Fruit fly (Drosophila melanogaster) whole organism, pupa: ENCODE data around the gene CG3164.

Experiments
- CG10348 ChIP-seq: fragments of 200-800 bp; sonication (Bioruptor generic); IDR thresholded peaks from 2 replicates; pipeline ENCODE4 v1.3.6; 2022; ENCODE audit warnings: missing biosample characterization, missing genetic modification characterization
- CG12605 ChIP-seq: fragments of 200-800 bp; sonication (Bioruptor generic); IDR thresholded peaks from 2 replicates; pipeline ENCODE4 v1.3.6; 2022; ENCODE audit warnings: missing biosample characterization, missing genetic modification characterization
- CG13204 ChIP-seq: fragments of 200-800 bp; sonication (Bioruptor generic); optimal IDR thresholded peaks from 2 replicates; lab custom pipeline; 2018; ENCODE audit warnings: missing biosample characterization, mild to moderate bottlenecking, missing genetic modification characterization, moderate library complexity
- CG14655 ChIP-seq: fragments of 200-800 bp; sonication (Bioruptor generic); optimal IDR thresholded peaks from 3 replicates; lab custom pipeline; 2017; ENCODE audit warnings: mild to moderate bottlenecking, missing biosample characterization, missing genetic modification reagents, missing genetic modification characterization
- CG15710 ChIP-seq: fragments of 200-800 bp; sonication (Bioruptor generic); optimal IDR thresholded peaks from 2 replicates; lab custom pipeline; 2018; ENCODE audit warnings: missing biosample characterization, mild to moderate bottlenecking, missing genetic modification characterization, moderate library complexity
- CG17806 ChIP-seq: fragments of 200-800 bp; sonication (Bioruptor generic); optimal IDR thresholded peaks from 2 replicates; lab custom pipeline; 2018; ENCODE audit warnings: missing biosample characterization, mild to moderate bottlenecking, missing genetic modification characterization, moderate library complexity
- CG32121 ChIP-seq: fragments of 200-800 bp; sonication (Bioruptor generic); IDR thresholded peaks from 2 replicates; pipeline ENCODE4 v1.3.6; 2022; ENCODE audit warnings: missing biosample characterization, missing genetic modification characterization
- CG34367 ChIP-seq: fragments of 200-800 bp; sonication (Bioruptor generic); optimal IDR thresholded peaks from 2 replicates; lab custom pipeline; 2018; ENCODE audit warnings: missing biosample characterization, mild to moderate bottlenecking, missing genetic modification characterization
- CG4496 ChIP-seq: fragments of 200-800 bp; sonication (Bioruptor generic); IDR thresholded peaks from 3 replicates; pipeline ENCODE4 v1.3.6; 2022; ENCODE audit warnings: missing biosample characterization, missing genetic modification characterization
- CG8159 ChIP-seq: fragments of 200-800 bp; sonication (Bioruptor generic); optimal IDR thresholded peaks from 3 replicates; lab custom pipeline; 2018; ENCODE audit warnings: missing biosample characterization, mild to moderate bottlenecking, missing genetic modification characterization, moderate library complexity
- CG8301 ChIP-seq: fragments of 200-800 bp; sonication (Bioruptor generic); optimal IDR thresholded peaks from 2 replicates; lab custom pipeline; 2018; ENCODE audit warnings: missing biosample characterization, mild to moderate bottlenecking, missing genetic modification characterization
- CG9948 ChIP-seq: fragments of 200-800 bp; sonication (Bioruptor generic); optimal IDR thresholded peaks from 2 replicates; lab custom pipeline; 2018; ENCODE audit warnings: missing biosample characterization, mild to moderate bottlenecking, missing genetic modification characterization, moderate library complexity
- D1 ChIP-seq: fragments of 200-800 bp; sonication (Bioruptor generic); optimal IDR thresholded peaks from 2 replicates; lab custom pipeline; 2018; ENCODE audit warnings: missing biosample characterization, mild to moderate bottlenecking, missing genetic modification characterization, moderate library complexity
- EcR ChIP-seq: fragments of 200-800 bp; sonication (Bioruptor generic); optimal IDR thresholded peaks from 3 replicates; lab custom pipeline; 2019; ENCODE audit warnings: missing biosample characterization, missing genetic modification characterization, mild to moderate bottlenecking, moderate library complexity, missing genetic modification reagents
- Ets98B ChIP-seq: fragments of 200-800 bp; sonication (Bioruptor generic); IDR thresholded peaks from 2 replicates; pipeline ENCODE4 v1.3.6; 2022; ENCODE audit warnings: missing biosample characterization, missing genetic modification characterization
- Pif1A ChIP-seq: fragments of 200-800 bp; sonication (Bioruptor generic); optimal IDR thresholded peaks from 3 replicates; lab custom pipeline; 2016; ENCODE audit warnings: missing biosample characterization, missing genetic modification characterization
- Pif1B ChIP-seq: fragments of 200-800 bp; sonication (Bioruptor generic); optimal IDR thresholded peaks from 3 replicates; lab custom pipeline; 2016; ENCODE audit warnings: missing biosample characterization, missing genetic modification characterization
- Snoo ChIP-seq: fragments of 200-800 bp; sonication (Bioruptor generic); optimal IDR thresholded peaks from 3 replicates; lab custom pipeline; 2017; ENCODE audit warnings: missing biosample characterization, mild to moderate bottlenecking, missing genetic modification characterization, inconsistent platforms
- fd96Ca ChIP-seq: fragments of 200-800 bp; sonication (Bioruptor generic); IDR thresholded peaks from 3 replicates; pipeline ENCODE4 v1.3.6; 2022; ENCODE audit warnings: missing biosample characterization, missing genetic modification characterization
- gl ChIP-seq: fragments of 200-800 bp; sonication (Bioruptor generic); optimal IDR thresholded peaks from 2 replicates; lab custom pipeline; 2018; ENCODE audit warnings: missing biosample characterization, mild to moderate bottlenecking, missing genetic modification characterization
- rn ChIP-seq: fragments of 200-800 bp; sonication (Bioruptor generic); IDR thresholded peaks from 2 replicates; pipeline ENCODE4 v1.3.6; 2022; ENCODE audit warnings: missing biosample characterization, missing genetic modification characterization

Gene CG3164

dm6 chr2L:128977-129941 is 1.3 kb downstream of the CG3164 start:
- TF ChIP-seq CG17806 (tag; lab: Kevin White, UChicago) (no peak), fd96Ca (GFP tag; lab: Robert Waterston, UW) (peak; percentile 61; the same call in 1 of the 3 replicates), CG32121 (GFP tag; lab: Robert Waterston, UW) (peak; percentile 69), CG34367 (tag; lab: Kevin White, UChicago) (no peak), CG15710 (tag; lab: Kevin White, UChicago) (no peak), EcR (peak; percentile 68), CG14655 (GFP tag; lab: Kevin White, UChicago) (no peak), gl (peak; percentile 63), CG10348 (GFP tag; lab: Robert Waterston, UW) (no peak), CG4496 (GFP tag; lab: Robert Waterston, UW) (peak; percentile 73), CG8159 (peak; percentile 12), Pif1A (GFP tag; lab: Kevin White, UChicago) (peak; percentile 54), Snoo (tag; lab: Kevin White, UChicago) (peak; percentile 39), Pif1B (GFP tag; lab: Kevin White, UChicago) (peak; percentile 70), CG13204 (GFP tag; lab: Kevin White, UChicago) (peak; percentile 83), D1 (tag; lab: Kevin White, UChicago) (no peak), CG9948 (tag; lab: Kevin White, UChicago) (no peak), CG8301 (tag; lab: Kevin White, UChicago) (no peak), CG12605 (GFP tag; lab: Robert Waterston, UW) (peak; percentile 80), rn (GFP tag; lab: Robert Waterston, UW) (no peak), Ets98B (peak; percentile 57; the same call in 1 of the 2 replicates)

- TF ChIP-seq Pif1A (GFP tag; lab: Kevin White, UChicago) (peak; percentile 13), EcR (peak; percentile 53), CG17806 (tag; lab: Kevin White, UChicago) (no peak), Ets98B (no peak), CG8159 (no peak), gl (peak; percentile 35), CG10348 (GFP tag; lab: Robert Waterston, UW) (no peak), Snoo (tag; lab: Kevin White, UChicago) (no peak), CG12605 (GFP tag; lab: Robert Waterston, UW) (no peak; the same call in 1 of the 2 replicates), D1 (tag; lab: Kevin White, UChicago) (no peak), CG32121 (GFP tag; lab: Robert Waterston, UW) (no peak), CG8301 (tag; lab: Kevin White, UChicago) (no peak), CG13204 (GFP tag; lab: Kevin White, UChicago) (peak; percentile 25), rn (GFP tag; lab: Robert Waterston, UW) (no peak), CG4496 (GFP tag; lab: Robert Waterston, UW) (0 out of 3 replicates have a peak, but pooled peaks have one; percentile 24), CG9948 (tag; lab: Kevin White, UChicago) (no peak), Pif1B (GFP tag; lab: Kevin White, UChicago) (peak; percentile 31), CG15710 (tag; lab: Kevin White, UChicago) (no peak), fd96Ca (GFP tag; lab: Robert Waterston, UW) (no peak), CG14655 (GFP tag; lab: Kevin White, UChicago) (no peak), CG34367 (tag; lab: Kevin White, UChicago) (no peak)
Measured at dm6 chr2L:128296-128715, 2.3 kb downstream of the CG3164 start.

- TF ChIP-seq rn (GFP tag; lab: Robert Waterston, UW) (no peak), CG15710 (tag; lab: Kevin White, UChicago) (no peak), Ets98B (no peak), CG4496 (GFP tag; lab: Robert Waterston, UW) (no peak), CG12605 (GFP tag; lab: Robert Waterston, UW) (no peak)
Measured at dm6 chr2L:125364-126252, 5.0 kb downstream of the CG3164 start.

- TF ChIP-seq rn (GFP tag; lab: Robert Waterston, UW) (no peak), CG14655 (GFP tag; lab: Kevin White, UChicago) (no peak), Snoo (tag; lab: Kevin White, UChicago) (no peak), CG8301 (tag; lab: Kevin White, UChicago) (no peak), fd96Ca (GFP tag; lab: Robert Waterston, UW) (no peak), CG13204 (GFP tag; lab: Kevin White, UChicago) (no peak), CG8159 (no peak), gl (no peak), CG4496 (GFP tag; lab: Robert Waterston, UW) (no peak), CG9948 (tag; lab: Kevin White, UChicago) (no peak), D1 (tag; lab: Kevin White, UChicago) (no peak), Pif1A (GFP tag; lab: Kevin White, UChicago) (no peak)
Measured at dm6 chr2L:123007-123327, 7.6 kb downstream of the CG3164 start.
